Worm (Caenorhabditis elegans): ENCODE data around the gene mltn-9.

The mltn-9 gene

DNA sequence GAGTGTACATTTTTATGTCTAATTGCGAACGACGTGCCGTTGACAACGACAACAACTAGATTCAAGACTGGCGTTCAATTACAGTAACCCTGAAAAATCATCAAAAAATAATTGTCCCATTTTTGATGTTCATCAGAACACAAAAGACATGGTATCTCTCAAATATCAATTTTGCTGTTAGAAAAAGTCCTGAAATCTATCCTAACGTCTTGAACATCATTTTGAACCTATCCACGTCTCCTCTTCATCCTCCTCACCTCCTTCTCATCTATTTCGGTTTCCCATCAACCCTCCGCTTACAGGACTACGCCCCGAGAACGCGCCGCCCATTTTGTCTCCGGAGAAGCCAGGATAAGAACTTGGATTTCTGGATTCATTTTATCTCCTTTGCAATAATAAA lies at the start of gene mltn-9:
mltn-9 (plus strand) TSS at position 301 of the 400 bp plus-strand sequence.
- TF ChIP-seq cog-1 (tag; optimal IDR thresholded peaks at IDR 0.05) (no peak), ref-1 (GFP tag; conservative IDR thresholded peaks at IDR 0.05) (no peak), tab-1 (GFP tag; IDR thresholded peaks at IDR 0.05) (no peak), ztf-29 (GFP tag; IDR thresholded peaks at IDR 0.05) (no peak), ztf-23 (GFP tag; IDR thresholded peaks at IDR 0.05) (no peak), T22C8.4 (GFP tag; IDR thresholded peaks at IDR 0.05) (no peak), klf-2 (GFP tag; conservative IDR thresholded peaks at IDR 0.05) (no peak), flt-1 (GFP tag; IDR thresholded peaks at IDR 0.05) (no peak), med-1 (GFP tag; optimal IDR thresholded peaks at IDR 0.05; ENCODE audit: insufficient read depth) (no peak)

DNA sequence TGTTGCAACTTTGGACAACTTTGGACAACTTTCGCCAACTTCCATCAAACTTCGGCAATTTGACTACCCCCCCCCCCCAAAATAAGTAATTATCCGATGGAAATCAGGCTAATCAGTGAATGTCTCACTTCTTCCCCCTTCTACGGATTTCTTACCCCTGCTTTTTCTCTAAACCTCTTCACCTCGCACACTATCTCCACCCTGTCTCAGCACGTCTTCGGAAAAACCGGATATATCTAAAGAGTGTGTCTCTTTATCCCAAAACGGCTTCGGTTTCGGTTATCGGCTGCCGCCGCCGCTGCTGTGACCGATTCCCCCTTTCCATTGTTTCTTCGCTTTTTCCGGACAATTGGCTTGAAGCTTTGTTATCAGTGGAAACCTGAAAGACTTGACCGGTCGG lies 48.0 kb upstream of the mltn-9 start:
- TF ChIP-seq T22C8.4 (GFP tag; IDR thresholded peaks at IDR 0.05) (no peak), ztf-23 (GFP tag; IDR thresholded peaks at IDR 0.05) (0 out of 2 replicates have a peak, but pooled peaks have one; percentile 41)

DNA sequence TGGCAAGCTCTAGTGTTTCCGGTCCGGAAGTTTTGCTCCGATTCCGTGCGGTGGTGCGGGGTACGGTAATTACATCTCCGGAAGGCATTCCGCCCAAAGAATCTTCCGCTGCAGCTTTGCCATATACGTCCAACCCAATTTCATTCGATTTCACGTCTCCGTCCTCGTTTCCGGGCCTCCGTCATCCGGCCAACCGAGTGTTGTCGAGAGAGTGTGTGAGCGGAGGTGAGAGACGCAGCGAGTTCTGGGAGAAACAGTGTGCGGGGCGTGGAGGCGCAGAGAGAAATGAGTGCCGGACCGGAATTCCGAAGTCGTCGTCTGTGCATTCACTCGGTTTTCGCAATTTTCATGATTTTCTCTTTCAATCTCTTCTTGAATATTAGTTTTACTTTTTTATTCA lies 46.5 kb upstream of the mltn-9 start:
- TF ChIP-seq ref-1 (GFP tag; conservative IDR thresholded peaks at IDR 0.05) (no peak), cog-1 (tag; optimal IDR thresholded peaks at IDR 0.05) (no peak), klf-2 (GFP tag; conservative IDR thresholded peaks at IDR 0.05) (no peak), ztf-29 (GFP tag; IDR thresholded peaks at IDR 0.05) (no peak)

DNA sequence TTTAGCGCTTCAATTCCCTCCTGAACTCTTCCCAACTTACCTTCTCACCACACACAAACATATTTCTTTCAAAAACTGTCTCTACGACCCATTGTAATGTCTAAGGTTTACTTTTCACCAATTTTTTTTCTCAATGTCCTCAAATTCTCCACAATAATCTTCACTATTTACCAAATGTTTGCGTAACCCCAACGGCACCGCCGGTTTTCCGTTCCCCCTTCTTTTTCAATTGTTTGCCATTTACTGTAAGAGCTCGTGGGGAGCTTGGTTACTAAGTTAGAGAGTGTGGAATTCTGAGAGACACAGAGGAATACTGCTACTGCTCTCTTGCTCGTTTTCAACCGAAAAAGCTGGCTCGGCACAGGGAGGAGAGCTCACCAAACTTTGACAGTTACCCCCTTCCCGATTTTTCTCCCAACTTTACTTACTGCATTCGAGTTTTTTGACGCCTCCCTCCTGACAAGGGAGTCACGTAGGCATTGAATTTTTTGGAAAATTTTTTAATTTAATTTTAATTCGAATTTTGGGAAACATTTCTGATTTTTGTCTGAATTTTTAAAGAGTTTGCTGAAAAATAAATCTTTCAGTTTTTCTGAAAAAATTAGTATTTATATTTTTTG lies 45.2 kb upstream of the mltn-9 start:
- TF ChIP-seq ztf-29 (GFP tag; IDR thresholded peaks at IDR 0.05) (no peak), ztf-23 (GFP tag; IDR thresholded peaks at IDR 0.05) (no peak), flt-1 (GFP tag; IDR thresholded peaks at IDR 0.05) (no peak)

DNA sequence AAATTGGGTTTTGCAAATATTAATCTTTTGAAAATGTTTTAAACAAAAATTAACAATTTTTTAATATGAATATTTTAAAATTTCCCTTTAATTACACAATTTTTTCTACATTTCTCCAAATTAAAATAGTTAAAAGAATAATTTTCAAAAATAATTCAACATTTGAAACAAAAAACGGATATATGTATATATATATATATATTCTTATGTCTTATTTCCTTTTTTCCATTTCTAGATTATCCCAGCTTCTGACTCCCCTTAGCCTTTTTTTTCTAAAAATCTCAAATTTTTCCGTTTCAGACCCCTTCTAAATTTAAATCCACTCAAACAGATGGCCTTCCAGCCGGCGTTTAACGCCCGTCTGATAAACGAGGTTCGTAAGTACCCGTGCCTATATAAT lies 42.5 kb upstream of the mltn-9 start, which contains the start of gene madf-5:
madf-5 (plus strand) TSS at position 301 of the 400 bp plus-strand sequence.
- TF ChIP-seq T22C8.4 (GFP tag; IDR thresholded peaks at IDR 0.05) (no peak), med-1 (GFP tag; optimal IDR thresholded peaks at IDR 0.05; ENCODE audit: insufficient read depth) (no peak), cog-1 (tag; optimal IDR thresholded peaks at IDR 0.05) (no peak), flt-1 (GFP tag; IDR thresholded peaks at IDR 0.05) (no peak), ztf-23 (GFP tag; IDR thresholded peaks at IDR 0.05) (no peak)

DNA sequence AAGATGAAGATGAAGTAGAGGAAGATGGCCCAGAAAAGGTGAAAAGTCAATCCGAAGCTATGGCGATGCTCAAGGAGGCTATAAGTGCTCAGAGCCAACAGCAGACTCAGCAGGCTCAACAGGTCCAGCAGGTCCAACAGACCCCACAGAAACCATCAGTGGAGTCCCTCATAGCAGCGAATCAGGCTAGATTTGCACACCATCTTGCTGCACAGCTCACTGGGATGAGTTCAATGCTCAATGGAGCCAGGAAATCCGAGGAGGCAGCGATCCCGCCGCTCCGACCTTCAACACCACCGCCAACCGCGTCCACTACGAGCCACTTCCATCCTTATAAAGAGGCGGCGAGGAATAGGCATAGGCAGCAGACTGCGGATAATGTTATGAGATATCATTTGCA lies 41.0 kb upstream of the mltn-9 start:
- no peak for TF ChIP-seq ztf-29 (GFP tag; IDR thresholded peaks at IDR 0.05)
- no peak for TF ChIP-seq klf-2 (GFP tag; conservative IDR thresholded peaks at IDR 0.05)
- TF ChIP-seq med-1 (GFP tag; optimal IDR thresholded peaks at IDR 0.05; ENCODE audit: insufficient read depth), result no peak

DNA sequence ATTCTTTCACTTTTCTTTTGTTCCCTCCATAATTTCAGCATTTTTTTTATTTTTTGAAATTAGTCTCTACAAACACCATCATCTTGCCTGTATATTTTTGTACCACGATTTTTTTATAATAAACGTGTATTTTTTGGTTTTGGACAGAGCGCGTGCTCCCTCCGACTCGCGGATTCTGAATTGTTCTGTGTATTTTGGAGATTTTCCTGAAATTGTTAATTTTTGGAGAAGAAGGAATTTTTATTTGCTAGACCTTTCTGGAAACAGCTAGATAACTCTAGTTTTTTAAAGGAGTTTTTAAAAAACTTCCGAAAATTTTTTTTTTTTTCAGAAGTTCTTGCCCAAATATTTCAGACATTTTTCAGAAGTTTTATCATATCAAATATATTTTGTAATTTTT lies 39.4 kb upstream of the mltn-9 start, which contains the start of gene C01G12.13:
C01G12.13 (plus strand) TSS at position 301 of the 400 bp plus-strand sequence.
- TF ChIP-seq ref-1 (GFP tag; conservative IDR thresholded peaks at IDR 0.05) (no peak), ztf-29 (GFP tag; IDR thresholded peaks at IDR 0.05) (no peak), T22C8.4 (GFP tag; IDR thresholded peaks at IDR 0.05) (no peak), med-1 (GFP tag; optimal IDR thresholded peaks at IDR 0.05; ENCODE audit: insufficient read depth) (no peak), ztf-23 (GFP tag; IDR thresholded peaks at IDR 0.05) (no peak), flt-1 (GFP tag; IDR thresholded peaks at IDR 0.05) (no peak), tab-1 (GFP tag; IDR thresholded peaks at IDR 0.05) (no peak), klf-2 (GFP tag; conservative IDR thresholded peaks at IDR 0.05) (no peak), cog-1 (tag; optimal IDR thresholded peaks at IDR 0.05) (no peak)

DNA sequence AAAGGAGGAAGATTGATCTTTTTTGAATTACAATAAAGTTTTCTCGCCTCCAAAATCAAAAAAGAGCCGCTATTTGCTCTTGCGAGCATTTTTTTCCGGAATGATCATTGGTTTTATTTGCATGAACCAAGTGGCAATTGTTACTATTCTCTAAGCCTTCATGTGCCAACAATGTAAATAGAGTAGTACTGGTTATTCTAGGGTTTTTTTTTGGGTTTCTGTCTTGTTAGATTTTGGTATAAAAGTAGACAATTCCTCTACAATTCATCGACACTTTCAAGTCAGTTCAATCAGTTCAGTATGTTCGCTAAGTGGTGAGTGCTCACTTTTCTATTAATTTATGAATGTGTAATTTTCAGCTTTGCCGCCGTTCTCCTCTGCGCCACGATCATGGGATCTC lies 37.8 kb upstream of the mltn-9 start, which contains the start of gene nspb-7:
nspb-7 (plus strand) TSS at position 301 of the 400 bp plus-strand sequence.
- TF ChIP-seq med-1 (GFP tag; optimal IDR thresholded peaks at IDR 0.05; ENCODE audit: insufficient read depth) (no peak), ztf-23 (GFP tag; IDR thresholded peaks at IDR 0.05) (no peak), klf-2 (GFP tag; conservative IDR thresholded peaks at IDR 0.05) (no peak), flt-1 (GFP tag; IDR thresholded peaks at IDR 0.05) (no peak), tab-1 (GFP tag; IDR thresholded peaks at IDR 0.05) (no peak), cog-1 (tag; optimal IDR thresholded peaks at IDR 0.05) (no peak), ztf-29 (GFP tag; IDR thresholded peaks at IDR 0.05) (no peak), T22C8.4 (GFP tag; IDR thresholded peaks at IDR 0.05) (no peak), ref-1 (GFP tag; conservative IDR thresholded peaks at IDR 0.05) (no peak)

DNA sequence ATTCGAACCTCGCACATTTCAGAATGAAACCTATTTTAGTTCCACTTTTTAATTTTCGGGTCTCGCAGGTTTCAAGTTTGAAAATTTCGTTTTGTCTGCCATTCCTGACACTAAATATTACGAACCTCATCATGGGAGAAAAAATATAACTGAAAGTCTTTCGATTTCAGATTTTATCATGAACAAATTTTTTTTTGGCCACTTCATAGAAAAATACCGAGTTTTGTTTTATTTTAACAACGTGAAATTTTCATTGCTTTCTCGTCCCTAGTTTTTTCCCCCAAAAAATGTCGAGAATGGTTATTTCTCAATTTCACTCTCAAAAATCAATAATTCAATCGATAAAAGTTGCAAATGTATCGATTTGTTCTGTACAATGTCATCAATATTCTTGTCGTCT lies 37.1 kb upstream of the mltn-9 start, which contains the start of gene C01G12.9:
C01G12.9 (plus strand) TSS at position 301 of the 400 bp plus-strand sequence.
- no peak for TF ChIP-seq flt-1 (GFP tag; IDR thresholded peaks at IDR 0.05)

DNA sequence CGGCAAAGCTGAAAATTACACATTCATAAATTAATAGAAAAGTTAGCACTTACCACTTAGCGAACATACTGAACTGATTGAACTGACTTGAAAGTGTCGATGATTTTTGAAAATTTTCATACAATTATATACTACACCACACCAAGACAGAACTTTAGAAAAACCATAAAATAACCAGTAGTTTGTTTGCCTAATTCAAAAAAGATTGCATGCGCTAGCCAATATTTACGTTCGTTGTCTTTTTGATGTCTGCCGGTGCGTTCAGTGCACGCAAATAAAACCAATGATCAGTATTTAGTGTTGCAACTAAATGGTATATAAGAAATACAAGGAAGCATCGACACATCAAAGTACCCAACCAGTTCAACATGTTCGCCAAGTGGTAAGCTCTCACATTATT lies 35.3 kb upstream of the mltn-9 start, which contains the start of the genes nspb-8 and nspb-9:
nspb-8 (minus strand) TSS at position 101 of the 400 bp plus-strand sequence.
nspb-9 (plus strand) TSS at position 311 of the 400 bp plus-strand sequence.
- TF ChIP-seq ref-1 (GFP tag; conservative IDR thresholded peaks at IDR 0.05), result no peak
- no peak for TF ChIP-seq flt-1 (GFP tag; IDR thresholded peaks at IDR 0.05)
- TF ChIP-seq ztf-23 (GFP tag; IDR thresholded peaks at IDR 0.05), result no peak
- TF ChIP-seq med-1 (GFP tag; optimal IDR thresholded peaks at IDR 0.05; ENCODE audit: insufficient read depth), result no peak
- TF ChIP-seq T22C8.4 (GFP tag; IDR thresholded peaks at IDR 0.05), result no peak
- TF ChIP-seq cog-1 (tag; optimal IDR thresholded peaks at IDR 0.05), result no peak
- no peak for TF ChIP-seq klf-2 (GFP tag; conservative IDR thresholded peaks at IDR 0.05)
- no peak for TF ChIP-seq tab-1 (GFP tag; IDR thresholded peaks at IDR 0.05)

DNA sequence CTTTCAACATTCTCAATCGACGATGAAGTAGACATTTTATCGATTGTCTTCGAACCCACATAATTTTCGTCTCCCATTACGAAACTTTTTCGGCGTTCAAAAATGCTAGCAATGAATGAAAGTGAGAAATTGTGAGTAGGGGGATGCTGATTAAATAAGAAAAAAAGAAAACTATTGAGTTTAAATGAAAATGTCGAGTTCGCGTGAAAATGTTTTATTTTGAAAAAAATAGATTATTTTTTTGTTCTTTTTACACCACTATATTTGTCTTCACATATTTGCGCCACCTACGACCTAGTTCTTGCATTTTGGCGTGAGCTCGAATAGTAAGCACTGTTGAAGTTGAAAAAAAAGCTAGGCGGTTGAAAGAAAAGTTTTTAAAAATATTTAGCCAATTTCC lies 33.6 kb upstream of the mltn-9 start, which contains the start of gene C01G12.3:
C01G12.3 (minus strand) TSS at position 101 of the 400 bp plus-strand sequence.
- no peak for TF ChIP-seq med-1 (GFP tag; optimal IDR thresholded peaks at IDR 0.05; ENCODE audit: insufficient read depth)
- no peak for TF ChIP-seq T22C8.4 (GFP tag; IDR thresholded peaks at IDR 0.05)
- no peak for TF ChIP-seq cog-1 (tag; optimal IDR thresholded peaks at IDR 0.05)
- TF ChIP-seq klf-2 (GFP tag; conservative IDR thresholded peaks at IDR 0.05), result no peak
- TF ChIP-seq flt-1 (GFP tag; IDR thresholded peaks at IDR 0.05), result no peak
- no peak for TF ChIP-seq ztf-23 (GFP tag; IDR thresholded peaks at IDR 0.05)
- no peak for TF ChIP-seq ref-1 (GFP tag; conservative IDR thresholded peaks at IDR 0.05)
- TF ChIP-seq tab-1 (GFP tag; IDR thresholded peaks at IDR 0.05), result no peak
- no peak for TF ChIP-seq ztf-29 (GFP tag; IDR thresholded peaks at IDR 0.05)

All from whole organism, midembryonic.